Fruit fly (Drosophila melanogaster) whole organism, pupa: ENCODE measurements around the gene Or67d.

Source experiments
- CG12605 ChIP-seq: fragments of 200-800 bp; sonication (Bioruptor generic); IDR thresholded peaks from 2 replicates; pipeline ENCODE4 v1.3.6; 2022; ENCODE audit warnings: missing biosample characterization, missing genetic modification characterization
- CG14655 ChIP-seq: fragments of 200-800 bp; sonication (Bioruptor generic); optimal IDR thresholded peaks from 3 replicates; lab custom pipeline; 2017; ENCODE audit warnings: mild to moderate bottlenecking, missing biosample characterization, missing genetic modification reagents, missing genetic modification characterization
- CG32121 ChIP-seq: fragments of 200-800 bp; sonication (Bioruptor generic); IDR thresholded peaks from 2 replicates; pipeline ENCODE4 v1.3.6; 2022; ENCODE audit warnings: missing biosample characterization, missing genetic modification characterization
- CG34367 ChIP-seq: fragments of 200-800 bp; sonication (Bioruptor generic); optimal IDR thresholded peaks from 2 replicates; lab custom pipeline; 2018; ENCODE audit warnings: missing biosample characterization, mild to moderate bottlenecking, missing genetic modification characterization
- CG4496 ChIP-seq: fragments of 200-800 bp; sonication (Bioruptor generic); IDR thresholded peaks from 3 replicates; pipeline ENCODE4 v1.3.6; 2022; ENCODE audit warnings: missing biosample characterization, missing genetic modification characterization
- CG8159 ChIP-seq: fragments of 200-800 bp; sonication (Bioruptor generic); optimal IDR thresholded peaks from 3 replicates; lab custom pipeline; 2018; ENCODE audit warnings: missing biosample characterization, mild to moderate bottlenecking, missing genetic modification characterization, moderate library complexity
- CG8301 ChIP-seq: fragments of 200-800 bp; sonication (Bioruptor generic); optimal IDR thresholded peaks from 2 replicates; lab custom pipeline; 2018; ENCODE audit warnings: missing biosample characterization, mild to moderate bottlenecking, missing genetic modification characterization
- CG9948 ChIP-seq: fragments of 200-800 bp; sonication (Bioruptor generic); optimal IDR thresholded peaks from 2 replicates; lab custom pipeline; 2018; ENCODE audit warnings: missing biosample characterization, mild to moderate bottlenecking, missing genetic modification characterization, moderate library complexity
- EcR ChIP-seq: fragments of 200-800 bp; sonication (Bioruptor generic); optimal IDR thresholded peaks from 3 replicates; lab custom pipeline; 2019; ENCODE audit warnings: missing biosample characterization, missing genetic modification characterization, mild to moderate bottlenecking, moderate library complexity, missing genetic modification reagents
- Ets98B ChIP-seq: fragments of 200-800 bp; sonication (Bioruptor generic); IDR thresholded peaks from 2 replicates; pipeline ENCODE4 v1.3.6; 2022; ENCODE audit warnings: missing biosample characterization, missing genetic modification characterization
- Pif1B ChIP-seq: fragments of 200-800 bp; sonication (Bioruptor generic); optimal IDR thresholded peaks from 3 replicates; lab custom pipeline; 2016; ENCODE audit warnings: missing biosample characterization, missing genetic modification characterization
- Snoo ChIP-seq: fragments of 200-800 bp; sonication (Bioruptor generic); optimal IDR thresholded peaks from 3 replicates; lab custom pipeline; 2017; ENCODE audit warnings: missing biosample characterization, mild to moderate bottlenecking, missing genetic modification characterization, inconsistent platforms
- fd96Ca ChIP-seq: fragments of 200-800 bp; sonication (Bioruptor generic); IDR thresholded peaks from 3 replicates; pipeline ENCODE4 v1.3.6; 2022; ENCODE audit warnings: missing biosample characterization, missing genetic modification characterization
- gl ChIP-seq: fragments of 200-800 bp; sonication (Bioruptor generic); optimal IDR thresholded peaks from 2 replicates; lab custom pipeline; 2018; ENCODE audit warnings: missing biosample characterization, mild to moderate bottlenecking, missing genetic modification characterization

dm6 chr3L:10314901-10315300, 41.9 kb downstream of the Or67d start:
- TF ChIP-seq EcR (GFP tag; lab: Kevin White, UChicago) = no peak
- peak; percentile 8 for TF ChIP-seq CG34367 (tag; lab: Kevin White, UChicago)
- TF ChIP-seq CG9948 (tag; lab: Kevin White, UChicago) = peak; percentile 43
- TF ChIP-seq CG8159 (tag; lab: Kevin White, UChicago) = peak; percentile 57
- TF ChIP-seq Snoo (tag; lab: Kevin White, UChicago) = no peak
- TF ChIP-seq CG32121 = peak; percentile 87
- peak; percentile 89 for TF ChIP-seq CG4496
- peak; percentile 76 for TF ChIP-seq CG8301 (tag; lab: Kevin White, UChicago)
- peak; percentile 77 for TF ChIP-seq CG12605
- peak; percentile 16 for TF ChIP-seq Pif1B
- no peak for TF ChIP-seq gl (tag; lab: Kevin White, UChicago)
- peak; percentile 83 for TF ChIP-seq fd96Ca (GFP tag; lab: Robert Waterston, UW)
- TF ChIP-seq CG14655 (GFP tag; lab: Kevin White, UChicago) = peak; percentile 73
- peak; percentile 87 for TF ChIP-seq Ets98B (GFP tag; lab: Robert Waterston, UW)
